Fruit fly (Drosophila melanogaster) whole organism, prepupa: ENCODE data around the gene Rad60.

Experiments used
- Blimp-1 ChIP-seq: fragments of 200-800 bp; sonication (Bioruptor generic); optimal IDR thresholded peaks from 3 replicates; lab custom pipeline; 2017; ENCODE audit warnings: missing biosample characterization, missing genetic modification characterization, mild to moderate bottlenecking, moderate library complexity, missing genetic modification reagents
- CG32006 ChIP-seq: fragments of 200-800 bp; sonication (Bioruptor generic); optimal IDR thresholded peaks from 3 replicates; lab custom pipeline; 2017; ENCODE audit warnings: missing biosample characterization, mild to moderate bottlenecking, missing genetic modification characterization
- CG34406 ChIP-seq: fragments of 200-800 bp; sonication (Bioruptor generic); optimal IDR thresholded peaks from 3 replicates; lab custom pipeline; 2016; ENCODE audit warnings: missing biosample characterization, missing genetic modification characterization
- CG3919 ChIP-seq: fragments of 200-800 bp; sonication (Bioruptor generic); optimal IDR thresholded peaks from 3 replicates; lab custom pipeline; 2016; ENCODE audit warnings: missing biosample characterization, missing genetic modification characterization
- CG9139 ChIP-seq: fragments of 200-800 bp; sonication (Bioruptor generic); optimal IDR thresholded peaks from 3 replicates; lab custom pipeline; 2017; ENCODE audit warnings: missing biosample characterization, mild to moderate bottlenecking, missing genetic modification characterization
- Gug ChIP-seq: fragments of 200-800 bp; sonication (Bioruptor generic); IDR thresholded peaks from 2 replicates; pipeline ENCODE4 v1.3.6; 2022; ENCODE audit warnings: missing biosample characterization, missing genetic modification characterization
- Sox14 ChIP-seq: fragments of 200-800 bp; sonication (Bioruptor generic); optimal IDR thresholded peaks from 3 replicates; lab custom pipeline; 2016; ENCODE audit warnings: missing biosample characterization, missing genetic modification characterization
- ss ChIP-seq, 2 experiments: fragments of 200-800 bp; sonication (Bioruptor generic); optimal IDR thresholded peaks; 2 replicates in 1 of 2; 3 replicates in 1 of 2; lab custom pipeline; 2017 to 2018; ENCODE audit warnings: mild to moderate bottlenecking in 2 of 2, missing biosample characterization in 2 of 2, missing genetic modification characterization in 2 of 2, moderate library complexity in 1 of 2

DNA sequence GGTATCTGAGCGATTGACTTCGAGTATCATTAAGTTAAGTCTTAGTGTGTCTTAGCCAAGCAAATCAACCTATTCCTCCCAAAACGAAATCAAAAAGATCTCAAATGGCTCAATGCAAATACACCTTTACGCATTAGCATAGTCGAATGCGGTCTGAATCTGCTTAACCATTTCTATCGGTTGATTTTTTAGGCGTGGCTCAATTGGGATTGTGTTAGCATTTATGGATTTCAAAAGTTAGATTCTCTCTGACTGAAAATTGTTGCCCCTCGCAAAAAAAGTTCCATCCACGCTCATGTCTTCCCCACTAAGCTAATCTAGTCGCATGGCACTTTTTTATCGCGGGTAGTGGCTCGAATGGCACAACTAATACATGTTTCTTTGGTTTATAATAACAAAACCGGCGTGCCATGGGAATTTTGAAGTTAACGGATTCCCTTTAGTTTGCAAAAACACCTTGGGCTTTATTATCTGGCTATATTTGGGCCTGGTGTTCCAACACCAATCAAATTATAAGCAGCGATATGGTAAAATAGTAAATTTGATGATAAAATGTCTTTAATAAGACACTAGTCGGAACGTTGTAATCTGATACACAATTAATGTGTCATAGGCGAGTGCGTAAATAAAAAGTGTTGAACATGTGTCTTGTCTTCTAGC lies 22.5 kb downstream of the Rad60 start:
- no peak for TF ChIP-seq CG34406 (GFP tag; lab: Kevin White, UChicago)
- no peak for TF ChIP-seq CG3919
- TF ChIP-seq Sox14 (GFP tag; lab: Kevin White, UChicago): no peak
- no peak for TF ChIP-seq Blimp-1 (GFP tag; lab: Kevin White, UChicago)
- TF ChIP-seq ss (GFP tag; optimal IDR thresholded peaks at IDR 0.05; lab: Kevin White, UChicago): no peak
- no peak for TF ChIP-seq Gug
- no peak for TF ChIP-seq CG32006 (GFP tag; lab: Kevin White, UChicago)
- TF ChIP-seq CG9139 (GFP tag; lab: Kevin White, UChicago): no peak
